Fruit fly (Drosophila melanogaster): Measurements from ENCODE around the gene CstF50.

CstF50 gene

DNA sequence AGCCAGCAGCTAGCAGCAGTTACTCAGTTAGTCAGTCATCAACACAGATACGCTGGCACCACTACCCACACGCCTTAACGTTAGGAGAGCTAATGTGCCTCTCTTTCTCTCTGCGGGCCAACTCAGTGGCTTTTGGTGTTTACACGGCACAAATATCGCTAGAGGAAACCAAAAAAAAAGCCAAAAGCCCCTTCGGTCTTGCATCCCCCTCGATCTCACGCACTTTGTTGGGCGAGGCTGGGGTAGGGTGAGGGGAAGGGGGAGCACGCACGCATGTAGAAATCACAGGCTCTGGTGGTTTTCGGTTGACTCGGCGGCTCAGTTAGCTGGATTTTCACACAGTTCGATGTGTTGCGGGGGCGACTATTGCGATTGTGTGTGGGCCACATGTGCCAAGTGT, 14.8 kb downstream of the CstF50 start:
- no peak for TF ChIP-seq CG8478 (optimal IDR thresholded peaks at IDR 0.05)
- TF ChIP-seq CTCF (optimal IDR thresholded peaks at IDR 0.05): no peak

DNA sequence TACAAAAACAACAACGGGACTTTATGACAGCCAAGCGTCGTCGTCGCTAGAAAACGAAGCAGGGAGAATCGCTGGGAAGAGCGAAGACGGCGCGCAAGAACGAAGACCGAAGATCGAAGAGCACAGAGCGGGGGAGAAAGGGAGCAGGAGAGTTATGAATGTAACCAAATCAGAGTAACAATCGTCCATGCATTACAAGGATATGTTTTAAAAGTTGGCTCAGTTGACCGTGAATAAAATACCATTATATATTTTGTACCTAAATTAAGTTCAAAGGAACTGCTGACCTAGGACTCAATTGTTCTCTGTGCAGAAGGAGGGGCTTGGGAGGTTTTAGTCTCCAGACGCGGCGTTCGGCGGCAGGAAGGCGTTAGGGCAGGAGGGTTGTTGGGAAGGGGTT, 15.3 kb downstream of the CstF50 start:
- no peak for TF ChIP-seq CG8478 (optimal IDR thresholded peaks at IDR 0.05)
- no peak for TF ChIP-seq CTCF (optimal IDR thresholded peaks at IDR 0.05)

DNA sequence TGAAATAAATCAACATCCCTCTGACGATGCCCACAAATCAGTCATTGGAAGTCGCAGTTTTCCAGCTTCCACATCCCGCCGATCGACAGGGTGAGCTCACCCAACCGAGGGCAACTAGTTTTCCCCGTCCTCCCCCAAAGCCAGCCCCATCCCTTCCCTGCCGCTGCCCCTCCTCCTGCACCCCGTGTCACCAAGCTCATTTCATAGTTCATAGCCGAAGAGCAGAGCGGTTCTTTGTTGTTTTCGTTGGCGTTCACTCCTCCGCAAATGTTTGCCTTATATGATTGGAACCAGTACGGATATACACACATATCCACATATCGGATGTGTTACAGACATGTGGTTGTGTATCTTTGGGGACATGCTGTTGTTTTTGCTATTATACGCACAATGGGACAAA, 16.7 kb downstream of the CstF50 start:
- TF ChIP-seq CG8478 (optimal IDR thresholded peaks at IDR 0.05) (no peak), CTCF (optimal IDR thresholded peaks at IDR 0.05) (no peak)

DNA sequence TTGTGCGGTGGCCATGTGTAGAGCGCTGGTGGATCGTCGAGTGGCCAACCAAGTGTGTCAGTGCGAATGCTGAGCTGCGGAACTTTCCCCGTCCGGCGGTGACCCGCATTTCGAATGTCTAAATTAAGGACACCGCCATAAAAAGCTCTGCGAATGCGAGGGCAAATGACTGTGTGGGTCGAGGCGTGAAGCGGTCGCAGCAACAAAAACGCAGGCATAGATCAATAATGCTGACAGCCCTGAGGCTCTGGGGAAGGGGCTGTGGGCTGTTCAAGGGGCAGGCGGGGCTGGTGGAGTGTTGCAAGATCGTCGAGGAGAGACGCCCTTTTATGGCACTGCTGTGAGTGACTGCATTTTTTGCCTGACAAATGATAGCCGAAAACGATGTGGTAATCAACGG, 17.3 kb downstream of the CstF50 start:
- TF ChIP-seq CG8478 (optimal IDR thresholded peaks at IDR 0.05): no peak
- no peak for TF ChIP-seq CTCF (optimal IDR thresholded peaks at IDR 0.05)

DNA sequence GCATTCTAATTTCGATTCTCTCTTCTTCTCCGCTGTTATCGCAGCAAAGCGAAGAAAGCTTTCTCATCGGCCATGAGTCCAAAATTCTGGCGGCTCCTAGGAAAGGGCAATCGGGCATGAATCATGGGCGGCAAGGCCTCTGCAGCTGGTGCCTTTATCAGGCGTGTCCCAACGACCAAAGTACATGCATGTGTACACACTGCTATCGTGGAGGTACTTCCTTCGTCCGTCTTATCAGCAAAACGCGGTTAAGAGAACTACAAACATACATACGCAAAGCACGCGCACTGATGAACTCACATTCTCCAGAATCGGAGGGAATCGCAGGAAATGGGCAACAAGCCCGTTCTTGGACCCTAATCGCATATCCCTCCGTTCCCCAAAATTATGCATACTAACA, 17.8 kb downstream of the CstF50 start:
- no peak for TF ChIP-seq CG8478 (optimal IDR thresholded peaks at IDR 0.05)
- TF ChIP-seq CTCF (optimal IDR thresholded peaks at IDR 0.05): no peak

DNA sequence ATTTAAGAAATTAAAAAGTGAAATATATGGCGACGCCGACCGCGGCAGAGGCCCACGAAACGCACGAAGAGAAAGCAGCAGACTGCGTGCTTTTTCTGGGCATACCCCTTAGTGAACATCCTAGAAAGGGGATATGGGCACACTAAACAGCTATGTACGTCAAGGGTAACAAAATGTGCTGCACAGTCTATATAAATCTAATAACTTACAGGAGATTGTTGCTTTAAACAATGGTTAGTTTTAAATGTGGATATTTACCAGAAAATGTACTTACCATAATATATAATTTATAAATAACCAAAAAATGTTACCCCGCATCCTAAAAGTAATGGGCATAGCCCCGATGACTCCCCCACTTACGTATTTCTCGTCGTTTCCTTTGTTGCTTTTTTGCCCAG, 18.6 kb downstream of the CstF50 start:
- TF ChIP-seq CG8478 (optimal IDR thresholded peaks at IDR 0.05) (no peak), CTCF (optimal IDR thresholded peaks at IDR 0.05) (no peak)

DNA sequence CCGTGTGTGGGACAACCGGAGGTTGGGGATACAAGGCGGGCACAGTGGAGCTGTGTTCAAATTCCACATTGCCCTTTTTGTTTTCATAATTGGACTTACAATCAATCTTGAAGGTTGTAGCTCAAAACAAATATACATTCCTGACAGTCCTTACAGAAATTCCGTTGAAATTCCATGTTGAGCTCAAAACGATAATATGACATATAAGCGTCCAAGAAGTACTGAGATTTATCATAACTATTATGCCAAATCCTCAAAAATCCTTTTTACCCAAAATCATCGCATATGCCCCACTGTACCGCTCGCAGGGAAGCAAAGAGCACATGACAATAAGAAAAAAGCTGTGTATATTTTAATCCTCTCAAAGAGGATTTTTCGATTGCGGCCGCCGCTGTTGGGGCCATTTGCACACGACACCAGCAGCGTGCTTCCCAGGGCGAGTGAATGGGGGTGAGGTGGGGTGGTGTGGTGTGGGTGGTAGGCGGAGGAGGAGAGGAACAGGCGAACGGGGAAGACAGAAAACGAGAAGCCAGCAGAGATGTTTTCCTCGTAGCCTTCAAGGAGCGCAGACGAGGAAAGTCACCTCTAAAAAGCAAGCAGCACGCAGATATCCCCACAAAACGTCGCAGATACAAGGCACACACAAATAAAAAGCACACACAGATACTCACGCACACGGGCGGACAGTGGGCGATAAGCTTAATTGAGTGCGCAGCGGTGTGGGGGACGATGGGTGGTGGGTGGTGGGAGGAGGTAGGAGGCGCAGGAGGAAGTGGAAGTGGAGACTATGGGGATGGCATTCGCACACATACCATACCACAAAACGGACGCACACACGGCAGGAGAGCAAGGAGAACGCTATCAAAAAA, 19.2 kb downstream of the CstF50 start:
- no peak for TF ChIP-seq CG8478 (optimal IDR thresholded peaks at IDR 0.05)
- TF ChIP-seq CTCF (optimal IDR thresholded peaks at IDR 0.05): no peak

DNA sequence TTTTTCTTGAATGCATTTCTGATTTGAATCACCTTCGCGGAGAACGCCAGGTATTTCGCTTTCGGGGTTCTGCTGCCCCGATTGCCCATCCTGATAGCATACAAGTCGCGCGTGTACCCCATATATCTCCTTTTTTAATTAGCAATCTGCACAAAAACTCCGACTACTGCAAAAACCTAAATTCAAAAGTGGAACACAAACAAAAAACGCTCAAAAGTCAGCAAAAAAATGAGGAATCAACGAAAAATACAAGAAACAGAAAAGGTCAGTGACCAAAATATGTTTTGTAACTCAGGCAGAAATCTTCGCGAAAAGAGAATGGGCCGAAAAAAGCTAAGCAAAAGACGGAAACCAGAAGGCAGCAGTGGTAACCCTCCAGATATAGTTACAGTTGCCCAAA, 20.5 kb downstream of the CstF50 start:
- TF ChIP-seq CTCF (optimal IDR thresholded peaks at IDR 0.05) (no peak), CG8478 (optimal IDR thresholded peaks at IDR 0.05) (no peak)

DNA sequence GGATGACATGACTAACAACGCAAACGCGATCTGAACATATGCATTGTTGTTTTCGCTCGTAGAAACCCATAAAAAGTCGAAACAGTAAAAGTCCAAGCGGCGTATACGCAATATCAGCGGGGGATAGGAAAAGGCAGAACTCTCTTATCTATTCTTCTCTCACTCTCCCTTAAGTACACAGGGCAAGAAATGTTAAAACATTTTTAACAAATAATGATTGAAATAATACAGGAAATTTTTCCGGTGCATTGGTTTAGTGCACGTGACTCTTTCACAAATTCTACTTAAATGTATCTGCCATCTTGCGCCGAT, 21.1 kb downstream of the CstF50 start:
- TF ChIP-seq CTCF (optimal IDR thresholded peaks at IDR 0.05) (no peak), CG8478 (optimal IDR thresholded peaks at IDR 0.05) (no peak)

DNA sequence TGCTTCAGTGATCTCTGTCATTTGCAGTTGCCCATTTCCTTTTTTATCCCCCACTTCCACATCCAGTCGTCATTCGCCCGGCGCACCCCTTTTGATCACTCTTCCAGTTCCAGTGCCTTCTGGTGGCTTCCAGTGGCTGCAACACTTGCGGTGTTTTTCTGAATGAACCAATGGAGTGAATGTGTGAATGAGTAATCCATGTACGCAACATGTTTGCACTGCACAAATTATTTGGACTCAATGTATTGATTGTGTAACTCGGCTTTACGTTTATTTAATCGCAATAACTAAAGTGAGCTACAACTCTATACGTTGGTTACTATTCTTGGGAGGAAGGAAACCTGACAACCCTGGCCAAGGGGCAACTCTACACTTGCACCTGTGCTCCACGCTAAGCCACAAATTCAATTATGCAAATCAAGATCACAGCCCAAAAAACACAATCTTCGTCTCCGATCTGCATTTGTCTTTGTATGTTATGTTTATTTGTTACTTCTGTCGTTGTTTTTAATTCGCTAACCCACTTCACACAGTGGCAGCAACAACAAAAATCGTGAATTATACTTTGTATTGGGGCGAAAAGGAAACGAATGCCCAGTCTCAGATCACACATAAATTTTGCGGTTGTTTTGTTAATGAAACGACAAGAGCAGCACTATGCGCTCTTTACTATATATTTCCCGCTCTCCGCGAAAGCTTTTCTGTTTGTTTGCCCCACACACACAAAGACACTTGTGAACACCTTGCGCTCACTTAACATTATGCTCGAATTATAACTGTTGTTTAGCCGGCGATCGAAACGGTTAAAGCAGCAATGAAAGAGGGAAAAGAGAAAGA, 21.7 kb downstream of the CstF50 start:
- TF ChIP-seq CTCF (optimal IDR thresholded peaks at IDR 0.05) (no peak), CG8478 (optimal IDR thresholded peaks at IDR 0.05) (no peak)

DNA sequence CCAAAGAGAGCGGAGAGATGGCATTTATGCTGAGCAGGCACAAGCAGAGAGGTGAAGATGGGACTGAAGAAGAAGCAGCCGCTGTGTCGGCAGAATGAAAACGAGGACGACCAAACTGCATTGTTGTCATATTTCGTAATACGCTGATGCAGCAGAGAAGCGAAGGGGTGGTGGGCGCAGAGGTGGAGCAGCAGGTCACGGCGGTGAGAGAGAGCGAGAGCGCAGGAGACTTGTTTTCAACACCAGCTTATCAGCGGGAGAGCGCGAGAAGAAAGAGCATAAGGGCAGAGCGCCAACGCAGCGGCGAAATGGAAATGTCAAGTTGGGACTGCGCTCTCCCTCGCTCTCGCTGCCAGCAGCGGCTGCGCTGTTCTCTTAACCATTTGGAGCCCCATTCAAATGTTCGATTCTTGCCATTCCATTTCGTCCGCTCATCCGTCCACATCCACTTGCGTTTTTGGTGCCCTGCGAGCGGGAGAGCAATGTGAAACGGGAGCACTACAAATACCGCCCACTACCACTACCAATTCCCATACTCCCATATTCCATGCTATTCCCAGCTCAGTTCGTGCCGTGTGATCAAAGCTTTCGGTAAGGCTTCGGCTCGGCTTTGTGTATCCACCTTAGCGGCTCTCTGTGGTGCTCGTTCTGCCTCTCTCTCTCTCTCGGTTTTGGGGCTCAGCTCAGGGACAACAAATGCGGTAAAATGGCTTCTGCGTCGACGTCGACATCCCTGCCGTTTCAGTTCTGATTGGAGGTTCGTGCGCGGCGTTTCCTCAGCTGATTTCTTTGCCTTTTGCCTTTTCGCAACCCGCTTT, 23.2 kb downstream of the CstF50 start, which contains the start of gene ttk:
Gene ttk (plus strand): TSS at position 562 of the 818 bp plus-strand sequence.
- TF ChIP-seq CG8478 (optimal IDR thresholded peaks at IDR 0.05) (no peak), CTCF (optimal IDR thresholded peaks at IDR 0.05) (no peak)

DNA sequence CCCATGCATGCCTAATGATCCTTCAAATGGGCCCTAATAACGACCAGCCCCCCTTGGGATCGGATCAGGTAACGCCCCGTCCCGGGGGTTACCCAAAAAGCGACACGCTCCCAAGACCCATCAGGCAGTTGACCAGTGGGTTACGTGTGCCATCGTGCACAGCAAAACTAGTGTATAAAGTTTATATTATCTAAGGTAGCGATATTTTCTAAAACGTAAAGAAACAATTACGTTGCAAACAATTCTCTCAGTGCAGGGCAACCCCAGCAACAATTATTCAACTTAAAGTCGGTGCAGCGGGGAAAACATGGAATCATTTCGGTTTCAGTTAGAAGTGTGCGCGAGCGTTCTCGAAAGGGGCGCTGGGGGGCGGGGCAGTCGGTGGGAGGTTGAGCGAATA, 24.2 kb downstream of the CstF50 start:
- no peak for TF ChIP-seq CG8478 (optimal IDR thresholded peaks at IDR 0.05)
- TF ChIP-seq CTCF (optimal IDR thresholded peaks at IDR 0.05): no peak

DNA sequence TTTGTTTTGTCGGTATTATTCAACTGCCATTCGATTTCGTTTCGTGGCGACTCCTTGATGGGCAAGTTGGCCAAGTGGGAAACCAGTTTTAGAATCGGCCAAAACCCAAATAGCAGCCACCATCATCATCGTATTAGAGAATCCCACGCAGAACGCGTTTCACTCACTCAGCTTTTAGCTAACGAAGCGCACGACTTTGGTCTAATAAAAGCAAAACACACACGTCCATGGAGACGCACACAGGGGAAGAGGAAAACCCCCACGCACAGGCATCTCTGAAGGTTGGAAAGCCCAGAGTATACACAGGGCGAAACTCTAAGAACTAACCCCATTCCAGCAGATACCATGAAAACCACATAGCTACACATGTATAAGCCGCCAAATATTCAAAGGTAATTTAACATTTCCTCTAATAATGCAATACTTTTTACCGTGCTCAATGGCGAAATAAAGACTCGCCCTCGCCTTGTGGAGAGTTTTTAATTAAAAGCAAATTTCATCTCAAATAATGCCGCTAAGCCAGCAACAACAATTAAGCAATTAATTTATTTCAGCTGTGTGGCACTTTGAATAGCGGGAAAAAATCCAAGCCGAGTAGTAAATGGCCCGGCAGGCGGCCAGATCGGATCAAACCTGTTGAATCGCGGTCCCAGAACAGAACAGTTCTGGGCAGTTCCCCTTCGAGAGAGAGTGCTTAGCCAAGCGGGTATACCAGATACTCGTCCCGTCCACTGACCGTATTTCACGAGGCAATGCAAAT, 25.3 kb downstream of the CstF50 start:
- TF ChIP-seq CG8478 (optimal IDR thresholded peaks at IDR 0.05) (no peak), CTCF (optimal IDR thresholded peaks at IDR 0.05) (no peak)

DNA sequence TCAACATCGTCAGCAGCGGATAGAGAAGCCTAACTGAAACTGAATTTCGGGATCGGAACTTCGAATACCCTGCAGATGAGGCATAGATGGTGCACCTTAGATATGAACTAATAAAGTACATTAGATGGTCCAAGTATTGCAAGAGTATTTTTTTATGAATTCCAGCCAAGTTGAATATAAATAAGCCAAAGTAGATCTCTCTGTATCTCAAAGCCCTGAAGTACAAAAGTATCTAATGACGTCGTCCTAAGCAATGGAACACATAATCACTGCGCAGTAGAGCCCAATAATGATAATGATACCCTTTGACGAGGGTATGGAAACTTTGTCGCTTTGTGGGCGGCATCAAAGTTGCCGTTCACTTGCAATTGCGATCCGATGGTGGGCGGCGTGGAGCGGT, 27.0 kb downstream of the CstF50 start:
- no peak for TF ChIP-seq CG8478 (optimal IDR thresholded peaks at IDR 0.05)
- TF ChIP-seq CTCF (optimal IDR thresholded peaks at IDR 0.05): no peak

DNA sequence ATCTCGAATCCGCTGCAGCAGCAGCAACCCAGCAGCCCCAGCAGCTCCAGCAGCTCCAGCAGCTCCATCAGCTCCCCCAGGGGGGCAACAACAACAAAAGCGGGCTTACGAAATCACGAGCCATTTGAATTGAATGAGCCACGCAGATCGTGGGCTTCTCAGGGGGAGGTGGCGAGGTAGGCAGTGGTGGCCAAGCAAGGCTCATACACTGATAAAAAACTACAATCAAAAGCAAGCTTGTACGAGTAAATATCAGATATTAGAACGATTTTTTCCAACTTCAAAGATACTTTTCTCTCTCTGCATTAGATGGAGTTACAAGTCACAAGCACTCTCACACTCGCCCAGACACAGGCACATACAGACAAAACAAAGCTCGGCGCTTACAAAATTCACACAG, 27.6 kb downstream of the CstF50 start:
- TF ChIP-seq CG8478 (optimal IDR thresholded peaks at IDR 0.05) (no peak), CTCF (optimal IDR thresholded peaks at IDR 0.05) (no peak)

All from S2 (cell line).